Worm (Caenorhabditis elegans) whole organism, late embryonic: ENCODE measurements around the gene srx-24.

Experiments used
- ceh-48 ChIP-seq: sonication (generic microtip); optimal IDR thresholded peaks from 2 replicates; lab custom pipeline; 2016; ENCODE audit warnings: missing genetic modification characterization, inconsistent platforms, missing compliant biosample characterization
- elt-2 ChIP-seq: sonication (generic microtip); optimal IDR thresholded peaks from 2 replicates; lab custom pipeline; 2016; ENCODE audit warnings: missing genetic modification reagents, missing genetic modification characterization, missing compliant biosample characterization
- elt-4 ChIP-seq: sonication (generic microtip); optimal IDR thresholded peaks from 2 replicates; lab custom pipeline; 2016; ENCODE audit warnings: missing genetic modification characterization, missing compliant biosample characterization
- lim-6 ChIP-seq: sonication (generic microtip); optimal IDR thresholded peaks from 2 replicates; lab custom pipeline; 2016; ENCODE audit warnings: missing genetic modification characterization, missing compliant biosample characterization
- pha-4 ChIP-seq: fragments of 150-350 bp; optimal IDR thresholded peaks from 2 replicates; lab custom pipeline; 2018; ENCODE audit warnings: missing biosample characterization, missing genetic modification reagents, missing genetic modification characterization
- unc-55 ChIP-seq: sonication (generic microtip); optimal IDR thresholded peaks from 2 replicates; lab custom pipeline; 2017; ENCODE audit warnings: missing biosample characterization, missing genetic modification reagents, missing genetic modification characterization

DNA sequence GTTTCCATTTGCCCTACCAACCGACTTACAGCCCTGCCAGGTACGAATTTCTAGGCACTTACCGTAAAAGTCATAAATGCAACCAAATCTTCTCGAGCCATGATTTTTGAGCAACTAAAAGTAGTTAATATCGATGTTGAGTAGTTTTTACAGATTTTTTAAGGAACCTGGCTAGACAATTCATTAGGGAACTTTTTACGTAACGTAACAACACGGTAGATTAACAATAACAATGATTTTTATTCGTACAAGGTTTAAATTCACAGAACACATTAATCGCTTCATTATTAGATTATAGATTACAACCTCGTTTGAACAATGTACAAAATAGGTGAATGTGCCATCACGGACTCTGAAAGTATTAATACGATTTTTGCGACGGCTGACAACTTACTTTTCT is 3.1 kb upstream of the srx-24 start, which contains the start of gene srx-26:
- no peak for TF ChIP-seq lim-6 (tag; lab: Kevin White, UChicago)
- TF ChIP-seq ceh-48 (tag; lab: Kevin White, UChicago): no peak
- no peak for TF ChIP-seq unc-55 (GFP tag; lab: Kevin White, UChicago)
- TF ChIP-seq elt-4 (tag; lab: Kevin White, UChicago): no peak
- no peak for TF ChIP-seq elt-2 (tag; lab: Kevin White, UChicago)
- no peak for TF ChIP-seq pha-4 (tag; lab: Kevin White, UChicago)
